Worm (Caenorhabditis elegans) whole organism, young adult: ENCODE measurements around the gene ZK596.3.

ENCODE experiments used
- bed-1 ChIP-seq: fragments of 200-800 bp; sonication (Bioruptor generic); IDR thresholded peaks from 2 replicates; pipeline ENCODE4 v1.3.6; 2022; ENCODE audit warnings: missing genetic modification reagents, missing genetic modification characterization, missing compliant biosample characterization
- egl-18 ChIP-seq: fragments of 200-800 bp; sonication (Bioruptor generic); IDR thresholded peaks from 2 replicates; pipeline ENCODE4 v1.3.6; 2022; ENCODE audit warnings: missing genetic modification reagents, missing genetic modification characterization, missing compliant biosample characterization
- him-1 ChIP-seq: sonication (generic microtip); optimal IDR thresholded peaks from 2 replicates; lab custom pipeline; 2016; ENCODE audit warnings: missing genotype, missing genetic modification reagents, missing genetic modification characterization, missing compliant biosample characterization
- nfya-1 ChIP-seq: sonication (generic microtip); optimal IDR thresholded peaks from 2 replicates; lab custom pipeline; 2017; ENCODE audit warnings: antibody characterized with exemption, missing compliant biosample characterization, missing genetic modification characterization, borderline replicate concordance; ENCODE audit not compliant: insufficient read depth
- nhr-27 ChIP-seq: fragments of 200-800 bp; sonication (Bioruptor generic); optimal IDR thresholded peaks from 2 replicates; lab custom pipeline; 2018; ENCODE audit warnings: mild to moderate bottlenecking, missing genetic modification characterization, moderate library complexity, missing compliant biosample characterization
- nhr-90 ChIP-seq: sonication (generic microtip); optimal IDR thresholded peaks from 2 replicates; lab custom pipeline; 2016; ENCODE audit warnings: missing genotype, mild to moderate bottlenecking, missing genetic modification characterization, missing compliant biosample characterization
- pha-4 ChIP-seq: fragments of 150-350 bp; sonication (generic microtip); optimal IDR thresholded peaks from 2 replicates; lab custom pipeline; 2014; ENCODE audit warnings: missing biosample characterization, missing genetic modification reagents, missing genetic modification characterization
- tlf-1 ChIP-seq: fragments of 200-800 bp; sonication (Bioruptor generic); optimal IDR thresholded peaks from 2 replicates; lab custom pipeline; 2018; ENCODE audit warnings: mild to moderate bottlenecking, missing genetic modification characterization, missing compliant biosample characterization
- unc-62 ChIP-seq: fragments of 150-350 bp; optimal IDR thresholded peaks from 2 replicates; lab custom pipeline; 2014; ENCODE audit warnings: missing biosample characterization, missing genetic modification reagents, missing genetic modification characterization
- ztf-6 ChIP-seq: fragments of 200-800 bp; sonication (Bioruptor generic); IDR thresholded peaks from 2 replicates; pipeline ENCODE4 v1.3.6; 2022; ENCODE audit warnings: missing genetic modification reagents, missing genetic modification characterization, missing compliant biosample characterization

ce11 chrIV:10864031-10864430, 40.2 kb downstream of the ZK596.3 start, which contains the start of gene nish-1:
- TF ChIP-seq bed-1 = no peak
- no peak for TF ChIP-seq pha-4 (tag; lab: Kevin White, UChicago)
- no peak for TF ChIP-seq tlf-1 (GFP tag; lab: Kevin White, UChicago)
- no peak for TF ChIP-seq nfya-1
- no peak for TF ChIP-seq egl-18
- TF ChIP-seq nhr-27 (tag; lab: Kevin White, UChicago) = no peak
- no peak for TF ChIP-seq unc-62
- TF ChIP-seq nhr-90 = no peak
- TF ChIP-seq him-1 (tag; lab: Kevin White, UChicago) = no peak
- no peak for TF ChIP-seq ztf-6 (GFP tag; lab: Robert Waterston, UW)
